Worm (Caenorhabditis elegans) whole organism, early embryonic: ENCODE data around the gene vps-60.

Experiments used
- B0310.2 ChIP-seq: sonication (generic microtip); optimal IDR thresholded peaks from 2 replicates; lab custom pipeline; 2016; ENCODE audit warnings: mild to moderate bottlenecking, missing genetic modification characterization, missing compliant biosample characterization
- ama-1 ChIP-seq: fragments of 150-350 bp; optimal IDR thresholded peaks from 2 replicates; lab custom pipeline; 2014
- ceh-13 ChIP-seq: fragments of 200-800 bp; sonication (Bioruptor generic); optimal IDR thresholded peaks from 2 replicates; lab custom pipeline; 2018; ENCODE audit warnings: mild to moderate bottlenecking, missing genetic modification characterization, missing compliant biosample characterization
- ceh-36 ChIP-seq: sonication (generic microtip); optimal IDR thresholded peaks from 2 replicates; lab custom pipeline; 2016; ENCODE audit warnings: missing genetic modification characterization, inconsistent platforms, missing compliant biosample characterization
- ets-7 ChIP-seq: sonication (generic microtip); optimal IDR thresholded peaks from 2 replicates; lab custom pipeline; 2016; ENCODE audit warnings: missing genotype, missing genetic modification characterization, missing compliant biosample characterization
- flt-1 ChIP-seq: fragments of 200-800 bp; sonication (Bioruptor generic); IDR thresholded peaks from 2 replicates; pipeline ENCODE4 v1.3.6; 2022; ENCODE audit warnings: missing genetic modification characterization, missing compliant biosample characterization
- hmbx-1 ChIP-seq: sonication (generic microtip); optimal IDR thresholded peaks from 2 replicates; lab custom pipeline; 2016; ENCODE audit warnings: mild to moderate bottlenecking, missing genetic modification characterization, missing compliant biosample characterization
- hmg-4 ChIP-seq: fragments of 200-800 bp; sonication (Bioruptor generic); optimal IDR thresholded peaks from 2 replicates; lab custom pipeline; 2018; ENCODE audit warnings: mild to moderate bottlenecking, missing genetic modification characterization, missing compliant biosample characterization
- hnd-1 ChIP-seq: sonication (generic microtip); optimal IDR thresholded peaks from 2 replicates; lab custom pipeline; 2016; ENCODE audit warnings: missing genetic modification characterization, missing compliant biosample characterization
- scrt-1 ChIP-seq: fragments of 200-800 bp; sonication (Bioruptor generic); IDR thresholded peaks from 2 replicates; pipeline ENCODE4 v1.3.6; 2022; ENCODE audit warnings: missing genetic modification characterization, missing compliant biosample characterization
- sea-1 ChIP-seq: fragments of 200-800 bp; sonication (Bioruptor generic); conservative IDR thresholded peaks from 2 replicates; pipeline ENCODE4 v1.3.6; 2022; ENCODE audit warnings: missing genetic modification characterization, missing compliant biosample characterization
- tra-4 ChIP-seq: sonication (generic microtip); optimal IDR thresholded peaks from 2 replicates; lab custom pipeline; 2017; ENCODE audit warnings: missing genetic modification characterization, missing compliant biosample characterization

DNA sequence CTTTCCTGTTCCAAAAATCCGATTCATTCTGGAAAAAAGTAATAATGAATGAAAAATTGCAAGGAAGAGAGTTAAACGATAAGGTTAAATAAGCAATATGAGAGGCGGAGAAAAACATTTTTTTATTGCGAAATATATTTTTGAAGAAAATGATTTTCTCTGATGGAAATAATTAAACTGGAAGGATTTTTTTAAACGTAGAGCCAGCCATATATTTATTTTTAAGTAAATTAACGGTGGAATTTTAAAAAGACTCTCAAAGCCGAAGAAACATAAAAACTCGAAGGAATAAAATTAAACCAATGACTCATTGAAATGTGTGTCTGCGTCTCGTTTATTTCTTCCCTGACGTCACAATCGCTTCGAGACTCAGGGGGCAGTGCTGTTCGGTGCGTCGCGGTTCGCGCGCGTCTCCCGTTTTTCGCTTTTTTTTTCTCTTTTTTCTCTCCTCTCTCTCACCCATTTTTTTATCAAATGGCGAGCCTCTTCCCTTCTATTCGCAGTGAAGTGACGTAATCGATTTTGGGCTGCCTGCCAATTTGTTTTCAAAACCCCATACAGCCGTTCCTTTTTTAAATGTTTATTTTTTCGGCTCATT is at the start of gene vps-60:
- no peak for TF ChIP-seq hnd-1
- TF ChIP-seq ama-1 (lab: Kevin White, UChicago): no peak
- peak; percentile 61 for TF ChIP-seq hmg-4 (GFP tag; lab: Kevin White, UChicago)
- no peak for TF ChIP-seq tra-4
- no peak for TF ChIP-seq B0310.2 (tag; lab: Kevin White, UChicago)
- TF ChIP-seq scrt-1 (GFP tag; lab: Robert Waterston, UW): no peak
- peak; percentile 11 for TF ChIP-seq ets-7 (tag; lab: Kevin White, UChicago)
- peak; percentile 44; the same call in 1 of the 2 replicates for TF ChIP-seq flt-1
- no peak for TF ChIP-seq ceh-36 (tag; lab: Kevin White, UChicago)
- peak; percentile 28; the same call in 1 of the 2 replicates for TF ChIP-seq sea-1 (GFP tag; lab: Robert Waterston, UW)
- no peak for TF ChIP-seq hmbx-1
- TF ChIP-seq ceh-13: no peak
